Worm (Caenorhabditis elegans) whole organism, L2 larva: Measurements from ENCODE around the gene C15B12.8.

Source experiments
- C34F6.9 ChIP-seq: fragments of 150-350 bp; optimal IDR thresholded peaks from 2 replicates; lab custom pipeline; 2014; ENCODE audit warnings: missing biosample characterization, missing genetic modification characterization
- F13H6.1 ChIP-seq: sonication (generic microtip); optimal IDR thresholded peaks from 2 replicates; lab custom pipeline; 2016; ENCODE audit warnings: missing genetic modification characterization, missing compliant biosample characterization
- Y55F3AM.14 ChIP-seq: fragments of 200-800 bp; sonication (Bioruptor generic); optimal IDR thresholded peaks from 2 replicates; lab custom pipeline; 2018; ENCODE audit warnings: mild to moderate bottlenecking, missing genetic modification characterization, missing compliant biosample characterization
- aly-2 ChIP-seq: fragments of 150-350 bp; optimal IDR thresholded peaks from 2 replicates; lab custom pipeline; 2014; ENCODE audit warnings: missing biosample characterization, missing genetic modification characterization
- ama-1 ChIP-seq: fragments of 150-350 bp; optimal IDR thresholded peaks from 2 replicates; lab custom pipeline; 2018; ENCODE audit warnings: inconsistent platforms
- blmp-1 ChIP-seq: sonication (generic microtip); optimal IDR thresholded peaks from 2 replicates; lab custom pipeline; 2017; ENCODE audit warnings: missing genetic modification characterization, mild to moderate bottlenecking, missing compliant biosample characterization, antibody characterized with exemption, moderate library complexity; ENCODE audit not compliant: insufficient read depth
- ceh-16 ChIP-seq: fragments of 150-350 bp; optimal IDR thresholded peaks from 2 replicates; lab custom pipeline; 2014; ENCODE audit warnings: missing biosample characterization, missing genetic modification characterization
- crh-2 ChIP-seq: sonication (generic microtip); optimal IDR thresholded peaks from 2 replicates; lab custom pipeline; 2017; ENCODE audit warnings: missing biosample characterization, missing genetic modification characterization
- elt-1 ChIP-seq: fragments of 150-350 bp; optimal IDR thresholded peaks from 2 replicates; lab custom pipeline; 2014; ENCODE audit warnings: missing biosample characterization, missing genetic modification characterization
- elt-3 ChIP-seq: sonication (generic microtip); optimal IDR thresholded peaks from 2 replicates; lab custom pipeline; 2017; ENCODE audit warnings: missing biosample characterization, missing genetic modification characterization
- fos-1 ChIP-seq: fragments of 150-350 bp; optimal IDR thresholded peaks from 2 replicates; lab custom pipeline; 2014; ENCODE audit warnings: missing biosample characterization, missing genetic modification characterization
- lin-13 ChIP-seq: fragments of 150-350 bp; optimal IDR thresholded peaks from 2 replicates; lab custom pipeline; 2014; ENCODE audit warnings: missing biosample characterization, missing genetic modification reagents, missing genetic modification characterization
- lin-39 ChIP-seq: fragments of 150-350 bp; optimal IDR thresholded peaks from 2 replicates; lab custom pipeline; 2014; ENCODE audit warnings: missing biosample characterization, missing genetic modification reagents, missing genetic modification characterization
- lsy-2 ChIP-seq, 2 experiments: fragments of 150-350 bp in 1 of 2; sonication (generic microtip) in 1 of 2; optimal IDR thresholded peaks; 2 replicates each; lab custom pipeline; 2014 to 2017; ENCODE audit warnings: missing biosample characterization in 2 of 2, missing genetic modification characterization in 2 of 2
- mab-5 ChIP-seq: fragments of 150-350 bp; optimal IDR thresholded peaks from 2 replicates; lab custom pipeline; 2014; ENCODE audit warnings: missing biosample characterization, missing genetic modification characterization
- nhr-12 ChIP-seq: fragments of 150-350 bp; optimal IDR thresholded peaks from 2 replicates; lab custom pipeline; 2014; ENCODE audit warnings: missing biosample characterization, missing genetic modification characterization
- nhr-129 ChIP-seq: fragments of 150-350 bp; optimal IDR thresholded peaks from 2 replicates; lab custom pipeline; 2014; ENCODE audit warnings: missing biosample characterization, missing genetic modification characterization
- nhr-21 ChIP-seq: fragments of 150-350 bp; optimal IDR thresholded peaks from 2 replicates; lab custom pipeline; 2014; ENCODE audit warnings: missing biosample characterization, missing genetic modification characterization
- nhr-237 ChIP-seq: fragments of 150-350 bp; optimal IDR thresholded peaks from 2 replicates; lab custom pipeline; 2014; ENCODE audit warnings: missing biosample characterization, missing genetic modification characterization
- nhr-25 ChIP-seq: fragments of 150-350 bp; sonication (generic microtip); optimal IDR thresholded peaks from 3 replicates; lab custom pipeline; 2014; ENCODE audit warnings: missing biosample characterization, missing genetic modification characterization
- nhr-6 ChIP-seq: fragments of 150-350 bp; optimal IDR thresholded peaks from 2 replicates; lab custom pipeline; 2014; ENCODE audit warnings: missing biosample characterization, missing genetic modification characterization
- nhr-77 ChIP-seq: fragments of 150-350 bp; optimal IDR thresholded peaks from 2 replicates; lab custom pipeline; 2014; ENCODE audit warnings: missing biosample characterization, missing genetic modification characterization
- peb-1 ChIP-seq: fragments of 150-350 bp; optimal IDR thresholded peaks from 2 replicates; lab custom pipeline; 2014; ENCODE audit warnings: missing biosample characterization, missing genetic modification characterization
- skn-1 ChIP-seq: sonication (generic microtip); optimal IDR thresholded peaks from 2 replicates; lab custom pipeline; 2017; ENCODE audit warnings: missing biosample characterization, missing genetic modification characterization
- sma-3 ChIP-seq: sonication (generic microtip); optimal IDR thresholded peaks from 2 replicates; lab custom pipeline; 2016; ENCODE audit warnings: missing genetic modification reagents, missing genetic modification characterization, missing compliant biosample characterization
- snpc-4 ChIP-seq: fragments of 150-350 bp; optimal IDR thresholded peaks from 2 replicates; lab custom pipeline; 2014; ENCODE audit warnings: missing biosample characterization, missing genetic modification characterization
- unc-55 ChIP-seq: fragments of 150-350 bp; sonication (generic microtip); optimal IDR thresholded peaks from 3 replicates; lab custom pipeline; 2014; ENCODE audit warnings: missing biosample characterization, missing genetic modification reagents, missing genetic modification characterization
- zag-1 ChIP-seq: fragments of 150-350 bp; optimal IDR thresholded peaks from 2 replicates; lab custom pipeline; 2014; ENCODE audit warnings: missing biosample characterization, missing genetic modification characterization
- ztf-11 ChIP-seq: sonication (generic microtip); optimal IDR thresholded peaks from 2 replicates; lab custom pipeline; 2017; ENCODE audit warnings: missing biosample characterization, missing genetic modification characterization
- ztf-4 ChIP-seq: fragments of 150-350 bp; optimal IDR thresholded peaks from 2 replicates; lab custom pipeline; 2014; ENCODE audit warnings: missing biosample characterization, missing genetic modification characterization

C15B12.8 gene

DNA sequence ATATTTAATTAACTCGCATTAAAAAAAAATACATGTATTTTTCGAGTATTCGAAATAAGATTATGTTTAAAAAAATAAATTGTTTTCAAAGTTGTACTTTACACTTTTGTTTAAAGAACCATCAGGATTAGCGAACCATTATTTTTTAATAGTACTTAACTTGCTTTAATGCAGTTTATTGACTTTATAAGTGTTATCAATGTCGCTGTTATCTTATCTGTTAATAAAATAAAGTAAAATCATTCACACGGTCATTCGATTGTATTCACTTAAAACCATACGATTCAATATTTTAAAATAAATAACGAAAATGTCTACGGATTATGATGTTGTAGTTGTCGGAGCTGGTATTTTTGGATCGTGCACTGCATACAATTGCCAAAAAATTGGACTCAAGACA is 2.5 kb downstream of the C15B12.8 start, which contains the start of gene C15B12.1:
C15B12.1 (plus strand) TSS at position 271 of the 400 bp plus-strand sequence.
- TF ChIP-seq fos-1 (tag; lab: Kevin White, UChicago) (peak; percentile 17), nhr-21 (tag; lab: Kevin White, UChicago) (no peak)

DNA sequence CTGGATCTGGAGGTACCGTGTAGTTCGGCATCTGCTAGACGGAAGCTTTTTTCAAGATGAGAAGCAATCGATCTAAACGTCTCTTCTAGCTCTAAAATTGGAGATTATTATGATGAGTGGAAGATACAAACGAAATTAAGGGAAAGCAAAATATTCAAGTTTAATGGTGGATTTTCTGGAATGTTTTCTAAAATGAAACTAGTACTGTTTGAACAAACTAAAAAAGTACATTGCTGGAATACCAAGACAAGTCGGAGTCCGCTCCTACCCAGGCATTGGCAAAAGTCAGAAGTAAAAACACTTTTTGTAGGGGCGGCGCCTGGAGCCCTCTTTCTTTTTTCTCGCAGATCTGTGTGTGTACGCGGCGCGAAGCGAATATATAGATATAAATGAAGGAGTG is 10.7 kb downstream of the C15B12.8 start, which contains the start of gene gar-1:
gar-1 (minus strand) TSS at position 101 of the 400 bp plus-strand sequence.
- no peak for TF ChIP-seq crh-2 (tag; lab: Kevin White, UChicago)
- TF ChIP-seq lsy-2 (tag; optimal IDR thresholded peaks at IDR 0.05; lab: Kevin White, UChicago) = no peak
- no peak for TF ChIP-seq elt-1

DNA sequence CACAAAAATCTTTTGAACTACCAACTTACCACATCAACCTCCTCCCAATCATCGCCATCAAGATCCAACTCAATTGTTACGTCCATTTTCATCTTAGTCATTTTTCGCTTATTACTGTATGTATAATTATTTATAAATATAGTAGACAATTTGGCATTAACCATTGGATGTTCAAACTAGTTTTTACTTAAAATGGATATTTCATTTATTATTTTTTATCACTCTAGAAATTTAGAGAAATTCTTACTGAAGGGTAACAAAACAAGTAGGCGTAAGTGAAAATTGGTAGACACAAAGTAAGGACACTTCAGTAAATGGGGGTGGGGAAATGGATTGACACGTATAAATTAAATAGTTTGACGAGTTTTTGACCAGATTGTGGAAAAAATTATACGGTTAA is 25.7 kb downstream of the C15B12.8 start, which contains the start of gene actl-1:
actl-1 (minus strand) TSS at position 101 of the 400 bp plus-strand sequence.
- TF ChIP-seq ama-1 = no peak
- no peak for TF ChIP-seq peb-1 (tag; lab: Kevin White, UChicago)
- no peak for TF ChIP-seq elt-1
- TF ChIP-seq lin-39 (tag; lab: Kevin White, UChicago) = no peak
- no peak for TF ChIP-seq ztf-4 (tag; lab: Kevin White, UChicago)
- TF ChIP-seq crh-2 (tag; lab: Kevin White, UChicago) = no peak
- TF ChIP-seq blmp-1 (tag; lab: Kevin White, UChicago) = no peak
- no peak for TF ChIP-seq sma-3 (GFP tag; lab: Kevin White, UChicago)
- TF ChIP-seq zag-1 (tag; lab: Kevin White, UChicago) = no peak
- no peak for TF ChIP-seq unc-55 (GFP tag; lab: Kevin White, UChicago)
- no peak for TF ChIP-seq nhr-77

DNA sequence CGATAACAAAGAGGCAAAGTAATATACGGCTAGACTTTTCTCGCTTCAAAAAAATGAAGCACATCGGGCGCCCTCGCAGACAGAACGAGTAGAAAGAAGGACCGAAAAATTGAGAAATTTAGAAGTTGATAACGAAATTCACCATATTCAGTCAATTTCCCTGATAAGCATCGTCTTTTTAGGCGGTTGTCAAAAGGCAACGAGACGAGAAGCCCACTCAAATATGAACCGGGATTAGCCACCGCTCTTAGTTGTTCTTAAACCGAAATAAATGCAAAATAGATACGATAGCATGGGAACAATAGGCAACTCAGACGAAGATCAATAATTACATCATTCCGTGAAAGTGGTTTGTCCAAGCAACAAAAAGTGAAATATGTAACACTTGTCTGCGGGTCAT is 29.1 kb downstream of the C15B12.8 start:
- TF ChIP-seq peb-1 (tag; lab: Kevin White, UChicago) (no peak), ceh-16 (no peak), elt-3 (tag; lab: Kevin White, UChicago) (no peak), fos-1 (tag; lab: Kevin White, UChicago) (peak; percentile 20)

DNA sequence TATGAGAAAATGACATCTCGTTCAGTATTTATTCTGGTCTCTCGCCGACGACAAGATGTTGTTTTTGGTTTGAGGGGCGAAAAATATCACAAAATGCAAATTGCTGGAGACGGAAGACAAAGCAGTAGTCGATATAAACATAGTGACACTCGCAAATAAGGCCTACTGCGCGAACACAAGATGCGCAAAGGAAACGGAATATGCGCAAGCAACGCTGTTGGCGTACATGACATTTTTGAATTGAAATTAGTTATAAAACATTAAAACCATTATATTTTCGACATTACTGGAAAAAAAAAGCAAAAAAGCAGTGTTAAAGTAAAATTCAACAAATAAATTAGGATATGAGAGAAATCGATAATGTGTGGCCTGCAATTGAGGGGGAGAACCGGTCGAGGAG is 30.9 kb downstream of the C15B12.8 start, which contains the start of gene cdf-1:
cdf-1 (minus strand) TSS at position 136 of the 400 bp plus-strand sequence.
- TF ChIP-seq snpc-4 (tag; lab: Kevin White, UChicago) = no peak
- TF ChIP-seq elt-1 = no peak
- TF ChIP-seq nhr-6 (tag; lab: Kevin White, UChicago) = peak; percentile 5
- TF ChIP-seq ceh-16 = no peak
- TF ChIP-seq F13H6.1 (tag; lab: Kevin White, UChicago) = no peak
- no peak for TF ChIP-seq Y55F3AM.14 (GFP tag; lab: Kevin White, UChicago)
- no peak for TF ChIP-seq blmp-1 (tag; lab: Kevin White, UChicago)
- TF ChIP-seq lin-13 (GFP tag; lab: Kevin White, UChicago) = peak; percentile 27
- no peak for TF ChIP-seq mab-5 (tag; lab: Kevin White, UChicago)
- peak; percentile 51 for TF ChIP-seq nhr-129 (tag; lab: Kevin White, UChicago)
- TF ChIP-seq unc-55 (GFP tag; lab: Kevin White, UChicago) = peak; percentile 41
- TF ChIP-seq lsy-2 (tag; optimal IDR thresholded peaks at IDR 0.05; lab: Kevin White, UChicago) = peak in 1 of 2 experiments; percentile 33

DNA sequence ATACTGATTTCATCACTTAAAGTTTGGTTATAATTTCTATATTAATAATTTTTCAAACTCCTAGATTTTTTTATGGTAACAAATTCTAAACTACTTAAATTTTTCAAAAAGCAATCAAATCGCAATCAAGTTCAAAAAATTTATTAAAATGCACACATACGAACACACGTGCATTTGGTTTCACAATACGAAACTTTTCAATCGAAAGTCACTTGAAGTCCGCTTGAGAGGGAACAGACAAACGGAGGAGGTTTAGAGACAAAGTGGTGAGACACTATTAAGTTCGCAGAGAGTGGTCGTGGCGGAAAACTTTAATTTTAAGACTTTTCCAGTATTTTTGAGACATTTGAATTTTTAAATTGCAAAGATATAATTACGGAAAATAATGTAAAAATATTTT is 31.6 kb downstream of the C15B12.8 start, which contains the start of gene glr-8:
glr-8 (plus strand) TSS at position 319 of the 400 bp plus-strand sequence.
- TF ChIP-seq sma-3 (GFP tag; lab: Kevin White, UChicago) = no peak
- no peak for TF ChIP-seq ztf-11 (tag; lab: Kevin White, UChicago)

DNA sequence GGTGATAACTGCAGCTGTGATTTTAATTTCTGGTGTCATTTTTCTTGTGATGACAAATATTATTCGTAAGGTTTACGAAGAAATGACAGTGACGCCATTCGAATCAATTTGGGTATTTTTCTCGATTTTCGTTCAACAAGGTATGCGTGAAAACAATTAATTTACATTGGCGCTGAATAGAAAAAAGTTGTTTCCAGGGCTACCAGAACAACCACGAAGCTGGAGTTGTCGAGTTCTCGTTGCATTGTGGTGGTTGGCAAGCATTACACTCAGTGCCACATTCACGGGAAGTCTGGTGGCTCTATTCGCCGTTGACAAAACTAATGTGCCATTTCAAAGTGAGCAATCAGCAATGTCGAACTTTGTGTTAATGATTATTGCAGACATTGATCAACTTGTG is 33.7 kb downstream of the C15B12.8 start:
- TF ChIP-seq crh-2 (tag; lab: Kevin White, UChicago) = no peak
- TF ChIP-seq C34F6.9 (tag; lab: Kevin White, UChicago) = no peak
- TF ChIP-seq nhr-237 (tag; lab: Kevin White, UChicago) = no peak
- no peak for TF ChIP-seq mab-5 (tag; lab: Kevin White, UChicago)
- TF ChIP-seq blmp-1 (tag; lab: Kevin White, UChicago) = no peak
- TF ChIP-seq nhr-6 (tag; lab: Kevin White, UChicago) = no peak
- TF ChIP-seq nhr-129 (tag; lab: Kevin White, UChicago) = no peak
- TF ChIP-seq ztf-4 (tag; lab: Kevin White, UChicago) = no peak
- TF ChIP-seq ceh-16 = no peak
- TF ChIP-seq skn-1 (tag; lab: Kevin White, UChicago) = no peak
- no peak for TF ChIP-seq nhr-12 (tag; lab: Kevin White, UChicago)
- TF ChIP-seq nhr-25 (tag; lab: Kevin White, UChicago) = no peak
- TF ChIP-seq ztf-11 (tag; lab: Kevin White, UChicago) = no peak
- no peak for TF ChIP-seq aly-2 (tag; lab: Kevin White, UChicago)
